Fruit fly (Drosophila melanogaster) ovary, adult (tissue): ENCODE measurements around the gene Ufd4.

Source experiments
- CG17801 ChIP-seq: fragments of 200-800 bp; optimal IDR thresholded peaks from 2 replicates; lab custom pipeline; 2019; ENCODE audit warnings: missing biosample characterization, mild to moderate bottlenecking, missing genetic modification characterization, moderate library complexity; ENCODE audit not compliant: partially characterized antibody

Ufd4 gene

dm6 chr2L:10320174-10320775 lies 28.1 kb upstream of the Ufd4 start:
- no peak for TF ChIP-seq CG17801

- no peak for TF ChIP-seq CG17801
Observed at dm6 chr2L:10315888-10316287, 23.7 kb upstream of the Ufd4 start.

dm6 chr2L:10314327-10315210 lies 22.4 kb upstream of the Ufd4 start, which contains the start of the genes Usp14 and CG4972:
Usp14 (minus strand) TSS chr2L:10314396.
CG4972 (plus strand) TSS chr2L:10314792.
- TF ChIP-seq CG17801: no peak

DNA sequence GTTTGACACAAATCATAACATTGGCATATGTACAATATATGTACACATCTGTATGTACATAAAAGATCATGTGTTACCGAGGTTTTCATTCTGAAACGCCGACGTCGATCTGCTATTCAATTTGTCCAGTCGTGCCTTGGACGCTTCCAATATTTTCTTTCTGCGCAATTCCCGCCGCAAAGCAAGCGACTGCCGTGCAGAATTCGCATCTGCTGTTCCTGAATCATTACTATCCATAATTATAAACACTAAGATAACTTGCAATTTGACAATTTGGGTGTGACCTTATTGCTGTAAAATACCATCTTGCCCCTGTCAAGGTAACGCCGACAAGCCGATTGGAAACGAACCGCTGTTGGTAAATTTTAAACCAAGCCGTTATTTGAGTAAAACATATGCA lies 19.7 kb upstream of the Ufd4 start:
- TF ChIP-seq CG17801: no peak

DNA sequence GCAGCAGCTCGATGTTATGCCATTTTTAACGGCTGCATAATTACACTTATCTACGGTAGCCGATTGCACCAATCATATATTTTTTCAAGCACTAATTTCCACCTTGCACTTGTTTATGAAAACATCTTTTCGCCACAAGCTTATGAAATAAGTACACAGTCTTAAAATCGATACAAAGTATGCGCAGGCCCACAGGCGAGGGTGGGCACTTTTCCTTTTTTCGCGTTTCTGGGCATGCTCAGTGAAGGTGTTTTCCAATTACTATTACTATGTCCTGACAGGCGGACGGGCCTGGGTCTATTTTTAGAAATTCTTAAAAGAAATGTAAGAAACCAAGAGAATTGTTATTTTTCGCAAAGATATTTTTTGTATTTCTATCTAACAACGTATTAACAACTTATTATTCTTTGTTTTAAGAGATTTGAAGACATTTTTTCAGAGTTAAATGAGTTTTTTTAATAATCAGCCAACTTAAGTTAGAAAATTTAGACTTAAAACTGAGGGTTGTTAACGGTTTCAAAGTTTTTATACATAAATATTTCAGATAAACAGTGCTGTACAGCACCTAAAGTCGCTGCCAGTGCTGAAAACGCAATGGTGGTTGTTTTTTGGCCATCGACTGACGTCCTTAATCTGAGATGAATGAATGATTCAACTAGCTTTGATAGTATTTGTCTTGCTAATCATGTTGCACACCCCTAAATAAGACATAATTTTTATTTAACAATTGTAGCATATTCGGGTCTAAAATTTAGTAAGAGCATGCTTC lies 18.6 kb upstream of the Ufd4 start, which contains the start of gene Cdk5alpha:
Gene Cdk5alpha (minus strand): TSS at position 343 of the 769 bp plus-strand sequence.
- TF ChIP-seq CG17801: no peak

- TF ChIP-seq CG17801: peak; percentile 87
Observed at dm6 chr2L:10306518-10307260, 14.5 kb upstream of the Ufd4 start, which contains the start of the genes CG5390 and CG4968. CG5390 (minus strand) TSS chr2L:10306594. CG4968 (plus strand) TSS chr2L:10306922.

dm6 chr2L:10305538-10306147 lies 13.5 kb upstream of the Ufd4 start:
- TF ChIP-seq CG17801: no peak

DNA sequence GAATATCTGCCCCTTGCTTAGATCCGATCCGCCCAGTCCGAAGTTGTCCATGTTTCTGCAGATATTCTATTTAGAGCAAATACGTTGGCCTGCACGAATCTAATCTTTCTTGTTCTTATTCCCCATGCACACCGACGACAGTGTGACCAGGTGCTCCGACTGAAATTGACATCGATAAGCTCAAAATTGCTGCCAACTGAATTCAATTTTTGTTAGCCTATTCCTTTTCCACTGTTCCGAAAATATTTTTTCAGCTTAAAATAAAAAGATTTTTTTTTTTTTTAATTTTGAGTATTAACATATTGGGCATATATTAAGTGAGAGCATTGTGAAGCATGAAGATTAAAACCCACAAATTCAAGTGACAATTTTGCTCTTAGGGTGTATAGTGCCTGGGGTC lies 11.6 kb upstream of the Ufd4 start, which contains the start of gene nmd:
Gene nmd (minus strand): TSS at position 162 of the 400 bp plus-strand sequence.
- no peak for TF ChIP-seq CG17801

- no peak for TF ChIP-seq CG17801
Observed at dm6 chr2L:10301918-10302317, 9.8 kb upstream of the Ufd4 start, which contains the start of gene CG13138. CG13138 (minus strand) TSS chr2L:10302018.

dm6 chr2L:10299810-10300147 lies 7.6 kb upstream of the Ufd4 start, which contains the start of gene CYLD:
CYLD (minus strand) TSS chr2L:10299847.
- TF ChIP-seq CG17801: peak; percentile 66

DNA sequence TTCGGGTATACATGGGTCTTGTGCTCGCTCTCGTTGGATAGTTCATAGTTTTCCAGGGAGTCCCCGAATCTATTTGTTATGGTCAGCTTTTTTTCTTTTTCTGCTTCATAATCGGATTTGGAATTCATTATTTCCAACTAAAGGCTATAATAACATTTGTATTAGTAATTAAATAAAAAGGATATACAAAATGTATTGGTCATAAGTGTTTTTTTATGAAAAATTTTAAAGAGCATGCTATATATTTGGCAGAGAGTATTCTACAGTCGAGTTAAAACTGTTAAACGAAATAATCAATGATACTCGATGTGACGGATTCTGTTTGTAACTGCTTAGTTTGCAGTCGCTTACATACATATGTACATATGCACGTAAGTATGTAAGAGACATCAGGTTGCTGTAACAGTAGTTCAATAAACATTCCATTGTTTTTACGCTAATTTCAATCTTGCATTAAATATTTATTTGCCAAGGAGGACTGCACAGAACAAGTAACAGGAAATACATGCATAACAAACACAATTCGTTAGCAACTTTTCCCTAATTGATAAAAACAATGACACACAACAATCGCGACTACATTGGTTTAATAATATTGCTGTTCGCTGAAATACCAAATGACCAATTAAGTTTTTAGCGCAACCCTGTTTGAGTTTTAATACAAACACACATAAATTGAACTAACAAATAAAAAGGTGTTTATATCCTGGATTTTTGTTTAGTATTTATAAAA lies 7.1 kb upstream of the Ufd4 start:
- TF ChIP-seq CG17801: no peak

dm6 chr2L:10298306-10298705 lies 6.1 kb upstream of the Ufd4 start:
- TF ChIP-seq CG17801: no peak

DNA sequence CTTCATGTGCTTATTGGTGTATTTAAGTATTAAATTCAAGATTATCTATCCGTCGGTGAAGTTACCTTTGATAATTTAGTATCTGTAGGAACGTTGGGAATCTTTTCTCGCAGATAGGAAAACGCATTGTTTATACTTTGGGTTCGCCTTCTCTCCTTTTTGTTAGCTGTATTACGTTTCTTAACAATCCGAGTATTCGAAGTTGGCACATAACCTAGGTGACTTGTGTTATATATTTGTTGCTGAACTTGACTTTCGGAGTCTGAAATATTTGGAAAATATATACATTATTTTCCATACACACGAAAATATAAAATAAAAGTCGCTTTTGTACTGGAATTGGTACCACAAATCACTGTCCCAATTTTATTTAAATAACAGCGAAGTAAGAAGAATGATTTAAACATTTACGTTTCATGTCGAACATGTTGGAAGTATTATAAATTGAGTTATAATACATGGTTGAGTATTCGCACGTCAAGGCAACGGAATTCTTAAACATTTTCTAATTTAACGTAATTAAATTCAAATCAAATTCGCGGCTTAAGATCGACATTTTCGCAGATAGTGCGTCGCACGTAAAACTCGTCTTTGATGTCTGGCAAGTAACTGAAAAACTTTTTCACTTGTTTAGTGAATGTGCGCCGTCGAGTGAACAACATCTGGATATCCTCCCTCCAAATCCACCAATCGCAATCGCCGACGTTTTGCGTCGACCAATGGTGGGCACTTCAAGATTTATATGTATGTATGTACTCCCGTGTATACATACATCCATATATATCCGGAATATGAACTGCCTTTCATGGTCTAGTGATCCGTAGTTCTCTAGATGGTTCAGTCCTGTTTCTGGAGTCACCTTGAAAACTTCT lies 2.9 kb upstream of the Ufd4 start, which contains the start of gene Hand:
Gene Hand (minus strand): TSS at position 588 of the 872 bp plus-strand sequence.
- no peak for TF ChIP-seq CG17801

- TF ChIP-seq CG17801: no peak
Observed at dm6 chr2L:10291276-10291675, 889 bp downstream of the Ufd4 start.
